Worm (Caenorhabditis elegans): Measurements from ENCODE around the gene nsph-3.1.
"Not testable (repeated sequence)": the region's sequence is repeated elsewhere in the genome, so short reads cannot be mapped to it uniquely, and the experiment has no call there.

nsph-3.1 gene

ce11 chrIV:10935853-10936491 is 13.6 kb upstream of the nsph-3.1 start, which contains the start of gene lgg-2:
Gene lgg-2, minus strand, starts transcription at chrIV:10935903.
- TF ChIP-seq flt-1 (GFP tag; IDR thresholded peaks at IDR 0.05), result no peak
- TF ChIP-seq hmg-4 (GFP tag; optimal IDR thresholded peaks at IDR 0.05), result peak; percentile 45

- TF ChIP-seq aly-1 (tag; optimal IDR thresholded peaks at IDR 0.05), result no peak
- no peak for TF ChIP-seq tbx-37 (GFP tag; conservative IDR thresholded peaks at IDR 0.05)
- TF ChIP-seq F13C5.2 (tag; optimal IDR thresholded peaks at IDR 0.05), result no peak
- TF ChIP-seq ceh-36 (tag; optimal IDR thresholded peaks at IDR 0.05), result no peak
- no peak for TF ChIP-seq ama-1 (optimal IDR thresholded peaks at IDR 0.05)
- no peak for TF ChIP-seq ceh-13 (GFP tag; optimal IDR thresholded peaks at IDR 0.05)
- TF ChIP-seq tbx-11 (GFP tag; IDR thresholded peaks at IDR 0.05), result no peak
- TF ChIP-seq tra-4 (tag; optimal IDR thresholded peaks at IDR 0.05), result no peak
- TF ChIP-seq flt-1 (GFP tag; IDR thresholded peaks at IDR 0.05), result no peak
- TF ChIP-seq B0310.2 (tag; optimal IDR thresholded peaks at IDR 0.05), result no peak
- no peak for TF ChIP-seq hnd-1 (tag; optimal IDR thresholded peaks at IDR 0.05)
- no peak for TF ChIP-seq sea-1 (GFP tag; conservative IDR thresholded peaks at IDR 0.05)
- no peak for TF ChIP-seq ets-7 (tag; optimal IDR thresholded peaks at IDR 0.05)
- no peak for TF ChIP-seq hmbx-1 (tag; optimal IDR thresholded peaks at IDR 0.05)
- TF ChIP-seq scrt-1 (GFP tag; IDR thresholded peaks at IDR 0.05), result no peak
- TF ChIP-seq hmg-4 (GFP tag; optimal IDR thresholded peaks at IDR 0.05), result no peak
- no peak for TF ChIP-seq pes-1 (GFP tag; IDR thresholded peaks at IDR 0.05)
These were observed 12.6 kb upstream of the nsph-3.1 start, which contains the start of gene fic-1 for ce11 chrIV:10936906-10937540. Gene fic-1, plus strand, starts transcription at chrIV:10937454.

ce11 chrIV:10948797-10949196 is 813 bp upstream of the nsph-3.1 start, which contains the start of gene Y69E1A.1:
Gene Y69E1A.1, minus strand, starts transcription at chrIV:10948897.
- TF ChIP-seq tbx-37 (GFP tag; conservative IDR thresholded peaks at IDR 0.05) (no peak), B0310.2 (tag; optimal IDR thresholded peaks at IDR 0.05) (no peak), hmg-4 (GFP tag; optimal IDR thresholded peaks at IDR 0.05) (no peak), tbx-11 (GFP tag; IDR thresholded peaks at IDR 0.05) (no peak), tra-4 (tag; optimal IDR thresholded peaks at IDR 0.05) (no peak), scrt-1 (GFP tag; IDR thresholded peaks at IDR 0.05) (no peak), ceh-36 (tag; optimal IDR thresholded peaks at IDR 0.05) (no peak), aly-1 (tag; optimal IDR thresholded peaks at IDR 0.05) (no peak), sea-1 (GFP tag; conservative IDR thresholded peaks at IDR 0.05) (no peak), hmbx-1 (tag; optimal IDR thresholded peaks at IDR 0.05) (no peak)

ce11 chrIV:10950363-10951214 is 979 bp downstream of the nsph-3.1 start:
- TF ChIP-seq F13C5.2 (tag; optimal IDR thresholded peaks at IDR 0.05) (no peak), B0310.2 (tag; optimal IDR thresholded peaks at IDR 0.05) (no peak), hmg-4 (GFP tag; optimal IDR thresholded peaks at IDR 0.05) (no peak), ceh-36 (tag; optimal IDR thresholded peaks at IDR 0.05) (no peak), aly-1 (tag; optimal IDR thresholded peaks at IDR 0.05) (no peak), tbx-37 (GFP tag; conservative IDR thresholded peaks at IDR 0.05) (no peak), hmbx-1 (tag; optimal IDR thresholded peaks at IDR 0.05) (no peak)

ce11 chrIV:10951997-10952396 is 2.4 kb downstream of the nsph-3.1 start, which contains the start of gene Y69E1A.3:
Gene Y69E1A.3, plus strand, starts transcription at chrIV:10952297.
- TF ChIP-seq aly-1 (tag; optimal IDR thresholded peaks at IDR 0.05) (no peak), flt-1 (GFP tag; IDR thresholded peaks at IDR 0.05) (no peak), pes-1 (GFP tag; IDR thresholded peaks at IDR 0.05) (no peak), F13C5.2 (tag; optimal IDR thresholded peaks at IDR 0.05) (no peak), hnd-1 (tag; optimal IDR thresholded peaks at IDR 0.05) (no peak), tra-4 (tag; optimal IDR thresholded peaks at IDR 0.05) (no peak), tbx-11 (GFP tag; IDR thresholded peaks at IDR 0.05) (no peak), ceh-36 (tag; optimal IDR thresholded peaks at IDR 0.05) (no peak), hmg-4 (GFP tag; optimal IDR thresholded peaks at IDR 0.05) (no peak), ceh-13 (GFP tag; optimal IDR thresholded peaks at IDR 0.05) (no peak), B0310.2 (tag; optimal IDR thresholded peaks at IDR 0.05) (no peak), sea-1 (GFP tag; conservative IDR thresholded peaks at IDR 0.05) (no peak), scrt-1 (GFP tag; IDR thresholded peaks at IDR 0.05) (no peak), tbx-37 (GFP tag; conservative IDR thresholded peaks at IDR 0.05) (no peak), ama-1 (optimal IDR thresholded peaks at IDR 0.05) (no peak), hmbx-1 (tag; optimal IDR thresholded peaks at IDR 0.05) (no peak), ets-7 (tag; optimal IDR thresholded peaks at IDR 0.05) (no peak)

ce11 chrIV:10954955-10955354 is 5.3 kb downstream of the nsph-3.1 start, which contains the start of gene Y69E1A.4:
Gene Y69E1A.4, plus strand, starts transcription at chrIV:10955255.
- not testable (repeated sequence) for TF ChIP-seq tbx-11 (GFP tag; IDR thresholded peaks at IDR 0.05); ceh-36 (tag; optimal IDR thresholded peaks at IDR 0.05); tra-4 (tag; optimal IDR thresholded peaks at IDR 0.05)

ce11 chrIV:10957583-10958229 is 8.1 kb downstream of the nsph-3.1 start, which contains the start of gene Y69E1A.5:
Gene Y69E1A.5, minus strand, starts transcription at chrIV:10957655.
- TF ChIP-seq tbx-11 (GFP tag; IDR thresholded peaks at IDR 0.05) (no peak), scrt-1 (GFP tag; IDR thresholded peaks at IDR 0.05) (no peak), sea-1 (GFP tag; conservative IDR thresholded peaks at IDR 0.05) (no peak), ceh-36 (tag; optimal IDR thresholded peaks at IDR 0.05) (no peak), hnd-1 (tag; optimal IDR thresholded peaks at IDR 0.05) (no peak), hmbx-1 (tag; optimal IDR thresholded peaks at IDR 0.05) (no peak), aly-1 (tag; optimal IDR thresholded peaks at IDR 0.05) (no peak), B0310.2 (tag; optimal IDR thresholded peaks at IDR 0.05) (no peak), ama-1 (optimal IDR thresholded peaks at IDR 0.05) (no peak), hmg-4 (GFP tag; optimal IDR thresholded peaks at IDR 0.05) (no peak), pes-1 (GFP tag; IDR thresholded peaks at IDR 0.05) (no peak), F13C5.2 (tag; optimal IDR thresholded peaks at IDR 0.05) (no peak)

Data from whole organism, early embryonic.